Worm (Caenorhabditis elegans): Measurements from ENCODE around the gene sdz-8.

Gene sdz-8

ce11 chrV:11516141-11516591, at the start of gene sdz-8:
TSS of gene sdz-8 (minus strand) at chrV:11516191.
- no peak for TF ChIP-seq sma-3 (GFP tag; optimal IDR thresholded peaks at IDR 0.05)
- TF ChIP-seq lin-39 (tag; optimal IDR thresholded peaks at IDR 0.05), result no peak
- TF ChIP-seq nhr-77 (tag; optimal IDR thresholded peaks at IDR 0.05), result no peak
- TF ChIP-seq sma-9 (GFP tag; optimal IDR thresholded peaks at IDR 0.05), result no peak
- TF ChIP-seq sma-9 (tag; optimal IDR thresholded peaks at IDR 0.05), result no peak
- no peak for TF ChIP-seq skn-1 (tag; optimal IDR thresholded peaks at IDR 0.05)
- no peak for TF ChIP-seq mab-5 (tag; optimal IDR thresholded peaks at IDR 0.05)
- no peak for TF ChIP-seq ceh-16 (tag; optimal IDR thresholded peaks at IDR 0.05)

ce11 chrV:11564573-11564972, 48.6 kb upstream of the sdz-8 start, which contains the start of gene srx-87:
TSS of gene srx-87 (plus strand) at chrV:11564873.
- TF ChIP-seq ama-1 (optimal IDR thresholded peaks at IDR 0.05) (no peak), C34F6.9 (tag; optimal IDR thresholded peaks at IDR 0.05) (no peak)

ce11 chrV:11562643-11563042, 46.7 kb upstream of the sdz-8 start, which contains the start of gene srx-86:
TSS of gene srx-86 (plus strand) at chrV:11562943.
- TF ChIP-seq nhr-10 (tag; optimal IDR thresholded peaks at IDR 0.05), result no peak
- TF ChIP-seq mbf-1 (tag; optimal IDR thresholded peaks at IDR 0.05), result no peak
- no peak for TF ChIP-seq F13H6.1 (tag; optimal IDR thresholded peaks at IDR 0.05)

DNA sequence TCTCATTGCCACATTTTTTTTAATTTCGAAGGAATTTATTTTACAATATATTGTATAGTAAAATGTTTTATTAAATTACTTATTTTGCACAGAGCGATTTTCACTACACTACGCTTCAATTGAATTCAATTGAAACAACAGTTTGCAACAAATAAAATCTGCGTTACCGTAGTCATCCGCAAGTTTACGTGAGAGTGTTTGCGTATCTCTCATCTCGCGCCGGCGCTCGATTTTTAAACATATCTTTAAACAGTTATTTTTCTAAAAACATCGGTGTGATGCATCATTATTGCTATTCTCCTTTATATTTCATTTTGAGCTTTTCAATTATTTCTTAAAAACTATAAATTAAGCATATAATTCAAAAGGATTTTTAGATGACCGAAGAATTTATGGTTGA, 38.3 kb upstream of the sdz-8 start, which contains the start of gene duo-1:
Gene duo-1, plus strand, starts transcription at position 371 of the 400 bp plus-strand sequence.
- TF ChIP-seq unc-39 (tag; optimal IDR thresholded peaks at IDR 0.05) (no peak), unc-55 (GFP tag; optimal IDR thresholded peaks at IDR 0.05) (no peak), Y55F3AM.14 (GFP tag; optimal IDR thresholded peaks at IDR 0.05) (no peak), ztf-4 (tag; optimal IDR thresholded peaks at IDR 0.05) (no peak), sem-4 (tag; optimal IDR thresholded peaks at IDR 0.05) (no peak), nhr-10 (tag; optimal IDR thresholded peaks at IDR 0.05) (no peak), blmp-1 (tag; optimal IDR thresholded peaks at IDR 0.05; ENCODE audit: insufficient read depth) (no peak), elt-3 (tag; optimal IDR thresholded peaks at IDR 0.05) (no peak), nhr-12 (tag; optimal IDR thresholded peaks at IDR 0.05) (no peak), ZK546.5 (tag; optimal IDR thresholded peaks at IDR 0.05) (no peak), ceh-82 (tag; optimal IDR thresholded peaks at IDR 0.05) (no peak), nhr-237 (tag; optimal IDR thresholded peaks at IDR 0.05) (no peak), sma-3 (GFP tag; optimal IDR thresholded peaks at IDR 0.05) (no peak), gmeb-1 (tag; optimal IDR thresholded peaks at IDR 0.05) (no peak)

DNA sequence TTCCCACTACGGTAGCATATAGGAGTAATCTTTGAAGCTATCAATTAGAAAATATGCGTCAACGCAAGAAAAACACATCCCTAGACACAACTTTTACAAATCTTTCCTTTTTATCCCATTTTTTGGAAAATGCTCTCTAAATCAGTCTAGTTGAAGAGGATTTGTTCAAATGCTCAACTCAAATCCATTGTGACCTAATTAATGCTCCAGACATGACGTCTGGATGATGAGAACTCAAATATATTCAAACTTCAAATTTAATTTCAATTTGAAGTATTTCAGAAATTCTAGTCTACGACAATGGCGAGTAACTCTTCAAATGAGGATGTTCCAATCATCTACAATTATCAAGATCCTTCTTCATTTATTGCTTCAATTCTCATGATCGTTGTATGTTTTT, 36.4 kb upstream of the sdz-8 start, which contains the start of gene srx-85:
Gene srx-85, plus strand, starts transcription at position 301 of the 400 bp plus-strand sequence.
- TF ChIP-seq ama-1 (optimal IDR thresholded peaks at IDR 0.05), result no peak

DNA sequence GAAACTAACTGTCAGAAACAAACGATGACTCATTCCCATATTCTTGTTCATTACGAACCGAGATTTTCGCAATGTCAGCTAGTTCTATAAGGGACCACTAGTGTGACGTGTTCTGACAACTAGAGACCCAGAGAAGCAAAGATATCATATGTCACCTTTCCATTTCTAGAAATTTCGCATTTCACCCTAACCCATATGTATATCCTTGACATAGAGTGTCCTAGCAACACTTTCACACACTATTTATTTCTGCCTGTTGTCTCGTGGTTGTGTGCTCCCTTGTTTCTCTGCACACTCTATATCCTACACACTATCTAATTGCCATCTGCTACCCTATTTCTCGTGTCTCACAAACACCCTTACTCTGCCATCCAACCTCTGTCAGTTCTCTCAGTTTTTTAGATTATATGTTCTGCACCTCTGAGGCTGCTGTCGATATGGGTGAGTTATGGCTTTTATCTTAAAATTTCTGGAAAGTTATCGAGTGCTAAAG, 33.0 kb upstream of the sdz-8 start, which contains the start of the genes F38B7.17 and F38B7.3:
Gene F38B7.17, minus strand, starts transcription at position 51 of the 493 bp plus-strand sequence.
Gene F38B7.3, plus strand, starts transcription at position 194 of the 493 bp plus-strand sequence.
- TF ChIP-seq nhr-6 (tag; optimal IDR thresholded peaks at IDR 0.05) (peak; percentile 50), sma-3 (GFP tag; optimal IDR thresholded peaks at IDR 0.05) (no peak), fos-1 (tag; optimal IDR thresholded peaks at IDR 0.05) (peak; percentile 56), dmd-4 (tag; optimal IDR thresholded peaks at IDR 0.05) (no peak), nhr-129 (tag; optimal IDR thresholded peaks at IDR 0.05) (peak; percentile 85), lin-39 (tag; optimal IDR thresholded peaks at IDR 0.05) (no peak), C34F6.9 (tag; optimal IDR thresholded peaks at IDR 0.05) (peak; percentile 89), ztf-4 (tag; optimal IDR thresholded peaks at IDR 0.05) (peak; percentile 37), mab-5 (tag; optimal IDR thresholded peaks at IDR 0.05) (no peak), unc-55 (GFP tag; optimal IDR thresholded peaks at IDR 0.05) (peak; percentile 44), ZK546.5 (tag; optimal IDR thresholded peaks at IDR 0.05) (no peak), sem-4 (tag; optimal IDR thresholded peaks at IDR 0.05) (no peak), nhr-237 (tag; optimal IDR thresholded peaks at IDR 0.05) (no peak), F13H6.1 (tag; optimal IDR thresholded peaks at IDR 0.05) (peak; percentile 64), crh-2 (tag; optimal IDR thresholded peaks at IDR 0.05) (peak; percentile 69), egl-27 (tag; optimal IDR thresholded peaks at IDR 0.05) (no peak), ama-1 (optimal IDR thresholded peaks at IDR 0.05) (peak; percentile 79), nhr-10 (tag; optimal IDR thresholded peaks at IDR 0.05) (no peak), lsy-2 (tag; optimal IDR thresholded peaks at IDR 0.05) (peak in 1 of 2 experiments; percentile 70), nhr-77 (tag; optimal IDR thresholded peaks at IDR 0.05) (no peak), nhr-25 (tag; optimal IDR thresholded peaks at IDR 0.05) (peak; percentile 78), elt-1 (tag; optimal IDR thresholded peaks at IDR 0.05) (no peak), alr-1 (tag; optimal IDR thresholded peaks at IDR 0.05) (no peak), nhr-23 (tag; optimal IDR thresholded peaks at IDR 0.05) (no peak), R02D3.7 (tag; optimal IDR thresholded peaks at IDR 0.05) (no peak), sma-9 (GFP tag; optimal IDR thresholded peaks at IDR 0.05) (peak; percentile 70), sma-9 (tag; optimal IDR thresholded peaks at IDR 0.05) (no peak), snpc-4 (tag; optimal IDR thresholded peaks at IDR 0.05) (no peak), lin-13 (GFP tag; optimal IDR thresholded peaks at IDR 0.05) (peak; percentile 38), skn-1 (tag; optimal IDR thresholded peaks at IDR 0.05) (no peak), nhr-12 (tag; optimal IDR thresholded peaks at IDR 0.05) (no peak), mdl-1 (tag; optimal IDR thresholded peaks at IDR 0.05) (peak; percentile 69 to 81), ceh-82 (tag; optimal IDR thresholded peaks at IDR 0.05) (no peak), mbf-1 (tag; optimal IDR thresholded peaks at IDR 0.05) (no peak), nhr-11 (tag; optimal IDR thresholded peaks at IDR 0.05) (no peak)

Measured in whole organism, L2 larva.